Worm (Caenorhabditis elegans): ENCODE data around the gene T02H6.10.

DNA sequence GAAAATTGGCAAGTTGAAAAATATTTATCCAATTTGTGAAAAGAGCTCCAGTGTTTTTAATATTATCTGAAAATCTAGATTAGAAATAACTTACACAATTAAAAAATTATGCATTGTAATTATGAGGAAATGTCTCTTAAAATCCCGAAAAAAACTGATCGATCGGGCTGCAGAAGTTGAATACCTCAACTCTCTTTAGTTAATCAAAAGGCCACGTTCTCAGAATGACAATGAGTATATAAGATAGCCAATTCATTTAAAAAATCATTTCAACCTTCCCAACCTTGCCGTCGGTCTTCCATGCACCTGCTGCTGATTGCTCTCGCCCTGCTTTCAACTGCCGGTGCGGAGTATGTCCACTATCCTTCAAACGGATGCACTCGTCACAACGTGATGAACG, 9.2 kb upstream of the T02H6.10 start, which contains the start of gene T02H6.4:
- TF ChIP-seq spr-3 (GFP tag; optimal IDR thresholded peaks at IDR 0.05) (no peak), ceh-44 (GFP tag; IDR thresholded peaks at IDR 0.05) (no peak), unc-62 (GFP tag; optimal IDR thresholded peaks at IDR 0.05 in 1 of 2) (no peak), unc-62 (tag; optimal IDR thresholded peaks at IDR 0.05) (no peak), aly-2 (tag; optimal IDR thresholded peaks at IDR 0.05) (no peak)
